Worm (Caenorhabditis elegans): ENCODE measurements around the gene F15B9.6.
A peak's percentile ranks its signal among the peaks of the same experiment; 100 is the strongest.

Gene F15B9.6

DNA sequence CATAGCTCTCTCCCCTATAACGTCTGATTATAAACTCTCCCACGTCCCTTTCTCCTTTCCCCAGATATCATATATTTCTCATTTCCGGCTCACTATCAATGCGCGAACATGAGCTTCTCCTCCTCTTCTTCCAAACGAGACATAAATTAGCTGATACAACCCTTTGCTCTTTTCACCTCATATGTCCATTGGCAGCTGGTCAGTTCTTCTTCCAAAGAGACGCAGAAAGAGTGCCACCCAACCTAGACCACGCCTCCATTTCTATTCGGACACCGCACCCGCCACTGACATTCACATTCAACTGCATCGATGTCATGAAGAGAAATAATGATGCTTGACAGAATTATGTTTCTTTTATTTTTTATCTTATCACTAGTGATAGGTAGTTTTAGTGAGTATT, 4.8 kb downstream of the F15B9.6 start, which contains the start of gene fmi-1:
TSS of gene fmi-1 (plus strand) at position 301 of the 400 bp plus-strand sequence.
- TF ChIP-seq lin-13 (GFP tag; optimal IDR thresholded peaks at IDR 0.05) (no peak), vab-15 (tag; optimal IDR thresholded peaks at IDR 0.05) (no peak), pax-3 (tag; optimal IDR thresholded peaks at IDR 0.05) (no peak), lin-15B (tag; optimal IDR thresholded peaks at IDR 0.05) (no peak), nhr-237 (tag; optimal IDR thresholded peaks at IDR 0.05) (no peak), sptf-1 (tag; optimal IDR thresholded peaks at IDR 0.05) (no peak), mab-9 (GFP tag; IDR thresholded peaks at IDR 0.05) (no peak)

DNA sequence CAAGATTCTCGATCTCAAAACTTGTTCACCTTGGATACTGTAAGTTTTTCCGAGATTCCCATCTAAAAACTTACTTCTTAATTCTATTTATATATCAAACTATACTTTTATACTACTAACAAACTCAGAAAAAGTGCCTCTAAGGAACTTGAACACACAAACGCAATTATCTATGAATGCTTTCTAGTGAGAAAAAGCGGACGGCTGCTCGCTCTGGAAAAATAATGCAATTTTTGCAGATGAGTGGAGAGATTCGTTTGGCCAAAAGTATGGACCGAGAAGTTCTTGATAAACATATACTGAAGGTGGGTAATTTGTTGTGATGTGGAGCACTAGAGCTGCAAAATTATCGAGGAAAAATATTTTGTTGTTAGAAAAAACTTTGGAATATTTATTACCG, 6.1 kb downstream of the F15B9.6 start:
- no peak for TF ChIP-seq unc-62 (GFP tag; optimal IDR thresholded peaks at IDR 0.05)
- TF ChIP-seq lin-13 (GFP tag; optimal IDR thresholded peaks at IDR 0.05), result no peak
- no peak for TF ChIP-seq unc-86 (tag; optimal IDR thresholded peaks at IDR 0.05)
- TF ChIP-seq unc-98 (GFP tag; IDR thresholded peaks at IDR 0.05), result no peak
- TF ChIP-seq mep-1 (tag; optimal IDR thresholded peaks at IDR 0.05), result no peak
- no peak for TF ChIP-seq lsy-2 (tag; optimal IDR thresholded peaks at IDR 0.05)
- TF ChIP-seq nhr-77 (tag; optimal IDR thresholded peaks at IDR 0.05), result no peak
- no peak for TF ChIP-seq zip-4 (GFP tag; optimal IDR thresholded peaks at IDR 0.05)
- TF ChIP-seq fos-1 (tag; optimal IDR thresholded peaks at IDR 0.05), result no peak
- TF ChIP-seq skn-1 (tag; optimal IDR thresholded peaks at IDR 0.05), result no peak
- no peak for TF ChIP-seq elt-2 (tag; optimal IDR thresholded peaks at IDR 0.05)

DNA sequence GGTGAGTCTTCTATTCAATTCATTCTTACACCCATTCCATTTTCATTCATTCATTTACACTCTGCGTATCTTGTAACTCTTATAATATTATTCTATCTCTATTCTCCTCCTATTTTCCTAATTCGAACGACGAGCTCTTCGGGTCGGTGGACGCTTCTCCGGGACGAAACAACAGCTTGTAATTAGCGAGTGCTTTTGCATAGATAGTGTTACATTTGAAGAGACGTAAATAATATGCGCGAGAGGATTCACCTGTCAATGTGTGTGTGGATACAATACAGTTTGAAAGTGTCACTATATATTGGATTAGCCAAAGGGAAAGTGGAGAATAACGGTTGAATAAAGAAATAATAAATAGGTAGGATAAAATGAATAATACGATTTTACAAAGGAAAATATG, 6.7 kb downstream of the F15B9.6 start:
- TF ChIP-seq lin-14 (GFP tag; optimal IDR thresholded peaks at IDR 0.05) (no peak), ets-5 (GFP tag; IDR thresholded peaks at IDR 0.05) (no peak), fkh-4 (tag; optimal IDR thresholded peaks at IDR 0.05; ENCODE audit: borderline replicate concordance) (no peak), Y116A8C.19 (tag; optimal IDR thresholded peaks at IDR 0.05; ENCODE audit: borderline replicate concordance) (no peak), mab-9 (GFP tag; IDR thresholded peaks at IDR 0.05) (no peak)

DNA sequence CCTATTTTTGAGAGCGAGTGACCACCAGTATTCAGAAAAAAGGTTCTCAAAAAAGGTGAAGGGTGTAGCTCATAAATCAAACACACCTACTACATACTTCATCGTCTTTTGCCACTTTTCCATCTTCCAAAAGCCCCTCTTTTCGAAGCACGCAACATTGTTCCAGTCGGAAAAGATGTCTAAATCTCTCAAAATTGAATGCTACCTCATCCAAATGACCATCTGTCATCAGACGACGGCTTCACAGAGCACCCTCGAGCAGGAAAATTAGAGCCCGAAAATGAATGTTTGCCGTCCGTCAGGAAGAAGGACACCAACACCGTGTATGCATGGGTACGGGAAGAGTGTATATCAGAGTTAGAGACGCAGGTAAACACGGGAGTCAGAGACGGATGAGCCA, 7.6 kb downstream of the F15B9.6 start:
- TF ChIP-seq tbx-2 (tag; optimal IDR thresholded peaks at IDR 0.05) (peak; percentile 6), jun-1 (tag; optimal IDR thresholded peaks at IDR 0.05) (no peak), unc-98 (GFP tag; IDR thresholded peaks at IDR 0.05) (no peak), isw-1 (GFP tag; IDR thresholded peaks at IDR 0.05) (no peak), unc-30 (tag; optimal IDR thresholded peaks at IDR 0.05) (no peak)

DNA sequence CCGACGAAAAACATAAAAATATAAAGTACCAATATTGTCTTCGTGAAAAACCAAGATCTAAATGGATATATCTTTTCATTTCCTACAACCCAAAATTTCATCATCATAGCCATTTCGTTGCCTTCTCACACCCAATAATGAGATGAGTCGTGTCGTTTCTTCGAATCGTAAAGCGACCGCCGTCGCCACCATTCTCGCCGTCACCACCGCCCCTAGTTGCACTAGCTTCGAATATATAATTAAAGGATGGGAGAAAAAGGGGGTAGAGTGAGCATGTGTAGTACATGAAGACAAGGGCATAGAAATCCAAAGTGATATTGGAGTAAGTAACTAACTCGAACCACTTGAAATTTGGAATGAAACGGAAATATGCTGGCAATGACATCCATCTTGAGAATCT, 8.3 kb downstream of the F15B9.6 start:
- TF ChIP-seq mep-1 (tag; optimal IDR thresholded peaks at IDR 0.05) (no peak), lin-14 (GFP tag; optimal IDR thresholded peaks at IDR 0.05) (peak; percentile 9), mdl-1 (tag; optimal IDR thresholded peaks at IDR 0.05) (no peak)

DNA sequence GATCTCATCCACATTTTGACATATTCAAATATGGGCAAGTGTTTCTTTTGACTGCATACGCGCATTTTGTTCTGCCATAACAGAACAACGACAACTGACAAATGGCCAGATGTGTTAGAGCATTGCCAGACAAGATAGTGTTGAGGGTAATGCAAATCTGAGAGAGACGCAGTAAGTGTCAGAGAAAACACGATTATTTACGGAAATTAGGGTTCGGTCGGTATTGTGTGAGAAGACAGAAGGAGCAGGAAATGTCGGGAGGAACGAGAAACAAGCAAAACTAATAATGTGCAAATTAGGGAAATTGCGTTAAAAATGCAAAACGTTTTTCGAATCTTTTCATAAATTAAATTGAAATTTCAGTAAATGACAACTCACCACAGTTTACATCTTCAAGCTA, 10.6 kb downstream of the F15B9.6 start:
- no peak for TF ChIP-seq dpl-1 (GFP tag; optimal IDR thresholded peaks at IDR 0.05)
- no peak for TF ChIP-seq nhr-76 (tag; optimal IDR thresholded peaks at IDR 0.05)
- peak; percentile 33 for TF ChIP-seq lin-14 (GFP tag; optimal IDR thresholded peaks at IDR 0.05)

DNA sequence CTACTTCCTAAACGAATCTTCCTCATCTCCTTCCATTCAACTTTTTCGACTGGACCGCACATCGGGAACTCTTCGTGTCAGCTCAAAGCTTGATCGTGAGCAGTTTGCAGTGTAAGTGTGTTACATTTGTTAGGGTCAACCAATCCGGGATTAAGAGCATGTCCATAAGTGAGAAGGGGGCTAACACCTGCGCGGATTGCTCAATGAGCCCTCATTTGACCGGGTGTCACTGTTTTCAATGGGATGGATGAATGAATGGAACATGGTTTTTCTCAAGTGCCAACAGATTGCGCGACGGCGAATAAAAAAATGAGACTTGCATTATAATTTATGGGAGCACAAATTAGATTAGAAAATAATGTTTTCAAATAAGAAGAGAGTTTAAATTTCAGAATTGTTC, 11.3 kb downstream of the F15B9.6 start:
- TF ChIP-seq ceh-8 (GFP tag; optimal IDR thresholded peaks at IDR 0.05), result no peak
- no peak for TF ChIP-seq nhr-20 (tag; optimal IDR thresholded peaks at IDR 0.05)
- TF ChIP-seq rnt-1 (tag; optimal IDR thresholded peaks at IDR 0.05), result no peak
- TF ChIP-seq fkh-4 (tag; optimal IDR thresholded peaks at IDR 0.05; ENCODE audit: borderline replicate concordance), result no peak
- no peak for TF ChIP-seq mef-2 (tag; optimal IDR thresholded peaks at IDR 0.05)
- no peak for TF ChIP-seq snu-23 (GFP tag; optimal IDR thresholded peaks at IDR 0.05)
- no peak for TF ChIP-seq nhr-71 (tag; optimal IDR thresholded peaks at IDR 0.05)
- no peak for TF ChIP-seq efl-3 (GFP tag; optimal IDR thresholded peaks at IDR 0.05)
- no peak for TF ChIP-seq fkh-8 (tag; optimal IDR thresholded peaks at IDR 0.05)
- TF ChIP-seq C34B4.2 (tag; optimal IDR thresholded peaks at IDR 0.05), result no peak
- no peak for TF ChIP-seq C16A3.4 (tag; optimal IDR thresholded peaks at IDR 0.05)
- no peak for TF ChIP-seq dsc-1 (tag; optimal IDR thresholded peaks at IDR 0.05)
